Fruit fly (Drosophila melanogaster) whole organism: Measurements from ENCODE around the gene Ets97D.

Source experiments
- CG8478 ChIP-seq: fragments of >200 bp; optimal IDR thresholded peaks from 2 replicates; lab custom pipeline; 2018; ENCODE audit warnings: inconsistent platforms
- Dll ChIP-seq: fragments of >200 bp; optimal IDR thresholded peaks from 2 replicates; lab custom pipeline; 2017
- EcR ChIP-seq, 2 experiments: fragments of >200 bp; optimal IDR thresholded peaks; 2 replicates each; lab custom pipeline; 2017; ENCODE audit warnings: missing biosample characterization in 2 of 2, missing genetic modification characterization in 2 of 2, missing genetic modification reagents in 2 of 2
- pan ChIP-seq: fragments of >200 bp; optimal IDR thresholded peaks from 2 replicates; lab custom pipeline; 2017
- psq ChIP-seq: fragments of >200 bp; optimal IDR thresholded peaks from 2 replicates; lab custom pipeline; 2017
- usp ChIP-seq: fragments of >200 bp; optimal IDR thresholded peaks from 2 replicates; lab custom pipeline; 2017; ENCODE audit warnings: missing biosample characterization, missing genetic modification characterization, mixed read lengths

Gene Ets97D

DNA sequence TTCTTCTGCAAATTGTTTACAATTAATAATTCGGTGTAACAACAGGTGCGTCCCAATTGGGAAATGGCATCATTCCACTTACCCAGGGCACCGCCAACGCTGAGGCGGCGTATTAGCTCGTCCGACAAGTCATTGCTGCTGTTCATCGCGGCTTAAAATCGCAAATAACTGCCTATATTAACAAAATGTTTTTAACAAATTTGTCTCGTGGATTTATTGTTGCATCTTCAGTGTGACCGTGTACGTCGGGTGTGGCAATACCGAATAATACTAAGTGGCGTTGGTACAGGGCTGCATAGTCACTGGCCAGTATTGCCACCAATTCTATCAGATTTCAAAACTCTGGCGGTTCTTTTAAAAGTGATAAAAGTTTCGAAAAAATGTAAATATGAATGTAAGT lies at the start of gene Ets97D:
Ets97D (minus strand) TSS at position 272 of the 400 bp plus-strand sequence.
- no peak for TF ChIP-seq CG8478
- TF ChIP-seq usp (GFP tag; lab: Kevin White, UChicago), result no peak
- TF ChIP-seq EcR (GFP tag; optimal IDR thresholded peaks at IDR 0.05; lab: Kevin White, UChicago), result no peak
- no peak for TF ChIP-seq pan (lab: Kevin White, UChicago)
- no peak for TF ChIP-seq psq
- no peak for TF ChIP-seq Dll (lab: Kevin White, UChicago)

DNA sequence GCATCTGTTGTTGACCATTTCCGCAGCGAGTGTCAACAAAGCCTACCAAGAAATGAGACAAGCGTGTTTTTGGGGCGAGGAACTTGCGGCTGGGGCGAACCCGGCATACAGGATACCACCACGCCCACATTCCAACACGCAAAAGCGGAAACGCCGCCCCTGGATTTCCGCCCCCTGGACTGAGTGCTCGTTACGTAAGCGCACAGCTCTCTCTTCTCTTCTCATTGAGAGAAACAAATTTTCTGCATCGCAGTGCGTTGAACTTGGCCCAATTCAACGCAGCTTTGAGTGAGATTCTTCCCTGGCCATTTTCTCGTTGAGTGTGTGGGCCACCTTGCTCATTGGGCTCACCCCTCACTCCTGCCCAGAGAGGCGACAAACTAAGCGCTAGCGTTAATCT lies 47.8 kb upstream of the Ets97D start:
- TF ChIP-seq Dll (lab: Kevin White, UChicago) (no peak), usp (GFP tag; lab: Kevin White, UChicago) (no peak), EcR (GFP tag; optimal IDR thresholded peaks at IDR 0.05; lab: Kevin White, UChicago) (peak in 1 of 2 experiments; percentile 62), pan (lab: Kevin White, UChicago) (no peak)

DNA sequence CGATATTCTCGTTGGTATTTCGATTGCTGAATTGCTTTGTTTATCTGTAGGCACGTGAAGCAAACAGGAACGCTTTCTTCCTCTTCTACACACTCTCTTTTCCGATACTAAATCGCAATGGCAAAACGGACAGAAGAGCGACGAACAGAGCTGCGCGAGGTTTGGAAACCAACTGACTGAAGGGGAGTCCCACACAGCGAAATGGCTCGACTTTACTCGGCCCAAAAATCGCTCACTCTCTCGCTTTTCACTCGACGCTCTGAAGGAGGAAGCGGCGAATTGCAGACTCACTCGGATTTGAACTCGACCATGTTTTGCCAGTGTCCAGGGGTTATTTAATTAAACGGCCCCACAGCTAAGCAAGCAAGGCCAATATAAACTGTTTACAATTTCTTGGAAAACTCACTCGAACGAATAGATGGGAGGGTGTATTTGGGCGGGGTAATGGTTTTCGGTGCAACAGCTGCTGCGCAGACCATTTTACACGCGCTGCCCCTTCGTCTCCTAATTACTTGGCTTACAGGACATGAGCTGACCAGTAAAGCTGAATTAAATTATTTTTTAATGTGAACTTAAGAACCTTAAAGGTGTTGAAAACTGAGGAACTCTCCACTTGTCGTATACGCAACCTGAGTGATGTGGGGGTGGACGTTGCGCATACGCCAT lies 45.8 kb upstream of the Ets97D start, which contains the start of gene CG6330:
CG6330 (minus strand) TSS at position 178 of the 666 bp plus-strand sequence.
- no peak for TF ChIP-seq usp (GFP tag; lab: Kevin White, UChicago)
- no peak for TF ChIP-seq pan (lab: Kevin White, UChicago)
- no peak for TF ChIP-seq CG8478
- no peak for TF ChIP-seq EcR (GFP tag; optimal IDR thresholded peaks at IDR 0.05; lab: Kevin White, UChicago)

DNA sequence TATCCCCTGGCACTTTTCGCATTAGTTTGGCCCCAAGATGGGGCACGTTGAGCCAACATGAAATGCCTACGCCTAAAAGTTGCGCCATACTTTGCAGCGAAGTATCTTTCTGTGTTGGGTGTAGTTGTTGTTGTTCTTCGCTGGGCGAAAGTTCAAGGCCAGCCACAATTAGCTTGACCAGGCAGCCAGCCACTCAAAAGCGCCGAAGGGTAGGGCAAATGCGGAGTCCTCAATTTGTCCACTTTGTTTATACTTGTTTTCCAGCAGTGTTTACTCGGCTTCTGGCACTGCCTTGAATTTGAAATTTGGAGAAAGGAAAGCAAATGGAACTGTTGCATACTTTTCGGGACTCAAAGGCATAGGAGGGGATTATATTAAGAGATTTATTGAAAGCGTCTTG lies 44.4 kb upstream of the Ets97D start:
- TF ChIP-seq pan (lab: Kevin White, UChicago) (no peak), psq (no peak), CG8478 (no peak), Dll (lab: Kevin White, UChicago) (no peak), EcR (GFP tag; optimal IDR thresholded peaks at IDR 0.05; lab: Kevin White, UChicago) (no peak), usp (GFP tag; lab: Kevin White, UChicago) (no peak)

DNA sequence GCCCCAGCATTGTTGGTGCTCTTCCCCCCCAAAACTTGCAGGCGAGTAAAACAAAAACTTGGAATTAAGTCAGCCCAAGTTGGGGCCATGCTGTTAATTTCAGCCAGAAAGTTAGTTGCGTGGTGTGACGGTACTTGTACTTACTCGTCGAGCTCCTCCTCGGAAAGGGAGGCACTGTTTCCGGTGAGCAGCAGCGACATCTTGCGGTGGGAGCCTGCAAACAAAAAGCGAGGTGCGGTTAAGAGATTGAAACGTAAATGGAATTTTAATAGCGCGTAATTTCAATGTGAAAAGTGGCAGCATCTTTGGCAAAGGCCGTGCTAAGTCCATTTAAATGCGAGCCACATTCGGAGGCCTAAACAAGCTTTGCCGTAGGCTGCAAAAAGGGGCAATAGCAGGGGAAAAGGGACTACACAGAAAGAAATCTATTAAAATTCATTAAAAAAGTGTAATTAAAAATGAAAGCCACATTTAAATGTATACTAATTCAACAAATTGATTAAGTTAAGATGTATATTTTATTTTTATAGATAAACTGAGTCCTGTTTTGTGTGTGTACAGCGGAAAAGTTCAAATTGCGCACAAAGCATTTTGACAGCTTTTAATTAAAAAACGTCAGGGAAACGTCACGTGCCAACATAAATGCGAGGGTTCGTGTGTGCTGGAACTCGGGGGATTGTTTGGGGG lies 43.8 kb upstream of the Ets97D start:
- no peak for TF ChIP-seq usp (GFP tag; lab: Kevin White, UChicago)

DNA sequence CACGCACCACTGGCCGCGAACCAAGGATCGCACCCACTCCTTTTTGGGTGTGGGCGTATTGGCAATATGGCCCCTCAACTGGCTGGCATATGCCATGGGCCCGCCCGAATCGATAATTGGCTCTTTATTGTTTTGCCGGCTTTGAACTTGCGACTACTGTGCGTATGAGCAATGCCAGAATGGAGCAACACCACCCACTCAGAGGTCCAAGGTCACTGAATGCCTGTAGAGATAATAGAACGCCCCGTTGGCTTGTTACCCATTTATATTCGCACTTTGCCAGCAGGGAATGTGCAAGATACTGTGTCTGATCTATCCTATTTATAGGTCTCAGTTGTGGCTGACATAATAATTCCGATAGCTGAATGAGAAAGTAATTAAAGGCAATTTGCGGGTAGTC lies 42.8 kb upstream of the Ets97D start:
- TF ChIP-seq CG8478 (no peak), EcR (GFP tag; optimal IDR thresholded peaks at IDR 0.05; lab: Kevin White, UChicago) (no peak), usp (GFP tag; lab: Kevin White, UChicago) (no peak), Dll (lab: Kevin White, UChicago) (no peak), pan (lab: Kevin White, UChicago) (no peak), psq (no peak)

DNA sequence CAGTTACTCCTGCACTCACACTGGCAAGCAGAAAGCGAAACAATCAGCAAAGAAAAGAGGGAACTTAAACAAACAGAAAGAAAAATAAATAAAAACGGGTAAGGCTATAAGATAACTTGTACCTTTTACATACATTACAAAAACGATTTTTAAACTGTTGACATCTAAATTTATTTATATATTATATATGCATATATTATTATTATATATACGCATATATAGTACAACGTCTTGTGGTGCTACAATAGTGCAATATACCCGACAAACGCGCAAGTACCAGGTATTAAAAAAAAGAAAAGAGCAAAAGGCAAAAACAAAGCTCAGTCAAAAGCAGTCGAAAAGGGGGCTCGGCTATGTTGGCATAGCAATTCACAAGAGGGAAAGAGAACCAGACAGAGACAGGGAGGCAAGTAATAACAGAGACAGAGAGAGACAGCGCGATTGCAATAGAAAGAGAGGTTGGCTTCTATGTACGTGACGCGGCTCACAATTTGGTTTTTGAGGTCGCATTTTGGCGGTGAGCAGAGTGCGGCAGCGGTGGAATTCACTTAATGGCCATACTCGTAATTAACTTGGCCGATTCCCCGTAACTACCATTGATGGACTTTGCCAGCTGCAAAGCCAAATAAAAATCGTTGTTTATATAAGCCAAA lies 41.5 kb upstream of the Ets97D start:
- TF ChIP-seq psq, result no peak
- peak; percentile 44 for TF ChIP-seq CG8478
- TF ChIP-seq pan (lab: Kevin White, UChicago), result peak; percentile 71

DNA sequence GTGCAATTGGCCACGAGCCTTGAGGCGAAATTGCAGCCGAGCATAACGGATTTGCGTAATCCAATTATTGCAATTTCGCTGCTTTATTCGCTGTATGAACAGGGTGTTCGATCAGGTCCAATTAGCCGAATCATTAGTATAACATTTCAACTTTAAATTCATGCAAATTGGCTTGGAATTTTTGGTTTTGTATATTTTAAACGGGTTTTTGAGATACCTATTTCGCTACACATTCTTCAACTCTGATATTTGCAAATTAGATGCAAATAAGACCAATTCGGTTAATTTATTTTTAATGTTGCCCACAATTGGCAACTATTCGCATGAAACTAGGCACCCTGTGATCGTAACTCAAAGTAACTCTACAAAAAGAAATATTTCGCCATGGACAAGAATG lies 40.8 kb upstream of the Ets97D start:
- no peak for TF ChIP-seq usp (GFP tag; lab: Kevin White, UChicago)
- TF ChIP-seq pan (lab: Kevin White, UChicago), result no peak
- no peak for TF ChIP-seq EcR (GFP tag; optimal IDR thresholded peaks at IDR 0.05; lab: Kevin White, UChicago)

DNA sequence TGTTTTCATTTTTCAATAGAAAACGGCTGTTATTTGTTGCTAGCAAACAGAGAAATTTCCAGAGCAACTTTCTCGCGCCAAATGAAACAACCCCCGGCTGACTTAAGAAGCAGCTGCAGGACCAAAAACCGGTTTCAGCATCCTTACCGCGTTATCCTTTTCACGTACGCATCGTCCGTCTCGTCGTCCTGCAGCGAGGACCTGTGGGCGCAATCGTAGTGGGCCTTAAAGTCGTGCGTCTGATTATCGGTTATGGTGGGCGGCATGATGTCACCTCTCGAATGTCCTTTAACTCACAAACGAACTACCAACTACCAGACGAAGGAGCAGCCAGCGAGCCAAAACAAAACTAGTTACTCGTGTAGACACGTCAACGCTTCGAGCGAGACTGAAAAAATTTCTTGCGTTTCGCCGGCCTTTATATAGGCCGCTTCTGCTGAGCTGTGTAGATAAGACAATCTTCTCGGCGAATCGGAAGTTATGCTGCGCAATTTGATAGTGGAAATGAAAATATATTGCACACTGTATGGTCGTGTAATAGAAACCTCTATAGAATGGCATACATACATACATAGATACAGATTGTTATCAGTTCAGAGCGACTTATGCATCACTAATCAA lies 40.3 kb upstream of the Ets97D start:
- no peak for TF ChIP-seq CG8478
- TF ChIP-seq EcR (GFP tag; optimal IDR thresholded peaks at IDR 0.05; lab: Kevin White, UChicago), result no peak
- TF ChIP-seq psq, result no peak
- no peak for TF ChIP-seq Dll (lab: Kevin White, UChicago)
- no peak for TF ChIP-seq usp (GFP tag; lab: Kevin White, UChicago)
- no peak for TF ChIP-seq pan (lab: Kevin White, UChicago)

DNA sequence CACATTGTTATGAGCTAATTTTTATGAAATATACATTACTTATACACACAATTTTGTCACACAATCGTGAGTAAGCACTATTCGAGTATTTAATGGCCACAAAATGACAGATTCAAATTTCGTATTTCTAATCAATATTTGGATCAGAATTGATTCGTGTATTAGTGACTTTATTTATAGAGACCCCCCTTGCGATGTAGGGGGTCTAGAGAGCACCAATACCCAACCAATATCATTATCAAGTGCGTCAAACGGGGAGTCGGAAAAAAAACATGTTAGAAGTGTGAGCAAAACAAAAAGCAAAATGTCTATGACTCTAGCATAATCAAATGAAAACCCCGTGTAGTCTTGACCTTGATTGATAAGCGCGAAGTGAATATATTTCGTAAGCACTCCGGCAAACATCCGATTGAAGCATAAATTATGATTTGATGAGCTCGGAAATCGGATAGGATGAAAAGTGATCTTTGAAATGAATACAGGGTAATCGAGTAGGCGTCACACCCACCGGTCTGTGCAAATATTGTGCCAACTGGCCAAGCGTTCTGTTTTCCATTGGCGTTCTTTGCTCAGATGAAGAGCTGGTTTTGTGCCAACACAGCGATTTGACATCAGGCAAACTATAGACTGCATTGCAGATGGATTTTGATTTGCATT lies 39.6 kb upstream of the Ets97D start:
- TF ChIP-seq pan (lab: Kevin White, UChicago) (no peak), usp (GFP tag; lab: Kevin White, UChicago) (no peak), CG8478 (no peak), psq (no peak), Dll (lab: Kevin White, UChicago) (no peak), EcR (GFP tag; optimal IDR thresholded peaks at IDR 0.05; lab: Kevin White, UChicago) (no peak)

DNA sequence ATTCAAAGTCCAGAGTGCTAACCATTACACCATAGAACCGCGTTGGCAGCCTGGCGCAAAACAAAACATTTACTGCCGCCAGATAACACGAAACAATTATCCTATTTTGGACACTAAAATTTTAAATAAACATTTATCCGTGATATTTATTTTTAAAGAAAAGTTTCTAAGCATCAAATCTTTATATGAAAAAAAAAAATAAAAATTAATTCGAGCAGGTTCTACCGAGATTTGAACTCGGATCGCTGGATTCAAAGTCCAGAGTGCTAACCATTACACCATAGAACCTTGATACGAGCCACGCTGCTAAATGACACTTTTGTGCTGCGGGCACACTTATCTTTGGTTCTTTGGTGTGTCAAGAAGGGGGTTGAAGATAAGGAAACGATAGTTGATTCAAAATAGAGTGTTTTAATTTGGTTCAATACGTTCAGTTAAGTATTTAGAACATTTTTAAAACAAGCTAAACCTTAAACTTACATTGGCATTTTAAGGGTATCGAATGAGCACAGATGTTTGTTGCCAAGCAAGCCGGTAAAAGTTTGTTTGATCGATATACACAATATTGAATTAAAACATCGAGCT lies 34.7 kb upstream of the Ets97D start, which contains the start of gene Spag1:
Spag1 (plus strand) TSS at position 535 of the 585 bp plus-strand sequence.
- no peak for TF ChIP-seq CG8478
- TF ChIP-seq usp (GFP tag; lab: Kevin White, UChicago), result no peak
- TF ChIP-seq pan (lab: Kevin White, UChicago), result no peak
- TF ChIP-seq Dll (lab: Kevin White, UChicago), result no peak
- TF ChIP-seq EcR (GFP tag; optimal IDR thresholded peaks at IDR 0.05; lab: Kevin White, UChicago), result no peak
- no peak for TF ChIP-seq psq
